Worm (Caenorhabditis elegans) whole organism, L3 larva: ENCODE results near the gene R107.2.

Experiments used
- R02D3.7 ChIP-seq: fragments of 150-350 bp; optimal IDR thresholded peaks from 2 replicates; lab custom pipeline; 2014; ENCODE audit warnings: missing biosample characterization, missing genetic modification characterization
- aly-2 ChIP-seq: fragments of 150-350 bp; optimal IDR thresholded peaks from 2 replicates; lab custom pipeline; 2014; ENCODE audit warnings: missing biosample characterization, missing genetic modification characterization
- ceh-16 ChIP-seq: sonication (generic microtip); optimal IDR thresholded peaks from 2 replicates; lab custom pipeline; 2017; ENCODE audit warnings: missing biosample characterization, missing genetic modification characterization
- ceh-28 ChIP-seq: fragments of 150-350 bp; optimal IDR thresholded peaks from 2 replicates; lab custom pipeline; 2014; ENCODE audit warnings: missing biosample characterization, missing genetic modification reagents, missing genetic modification characterization
- ceh-82 ChIP-seq: fragments of 150-350 bp; optimal IDR thresholded peaks from 2 replicates; lab custom pipeline; 2014; ENCODE audit warnings: missing biosample characterization, missing genetic modification characterization
- ceh-9 ChIP-seq: sonication (generic microtip); optimal IDR thresholded peaks from 2 replicates; lab custom pipeline; 2018; ENCODE audit warnings: missing biosample characterization, missing genetic modification characterization
- daf-12 ChIP-seq: fragments of 150-350 bp; optimal IDR thresholded peaks from 2 replicates; lab custom pipeline; 2014; ENCODE audit warnings: missing biosample characterization, missing genetic modification reagents, missing genetic modification characterization
- egl-5 ChIP-seq: fragments of 150-350 bp; optimal IDR thresholded peaks from 2 replicates; lab custom pipeline; 2017; ENCODE audit warnings: missing biosample characterization, missing genetic modification reagents, missing genetic modification characterization, inconsistent platforms
- elt-1 ChIP-seq: fragments of 150-350 bp; optimal IDR thresholded peaks from 2 replicates; lab custom pipeline; 2014; ENCODE audit warnings: missing biosample characterization, missing genetic modification characterization
- elt-2 ChIP-seq: sonication (generic microtip); optimal IDR thresholded peaks from 2 replicates; lab custom pipeline; 2016; ENCODE audit warnings: missing genetic modification reagents, mild to moderate bottlenecking, missing genetic modification characterization, missing compliant biosample characterization
- elt-3 ChIP-seq, 3 experiments: fragments of 150-350 bp in 1 of 3; sonication (generic microtip) in 2 of 3; optimal IDR thresholded peaks; 2 replicates in 2 of 3; 4 replicates in 1 of 3; lab custom pipeline; 2014 to 2017; ENCODE audit warnings: missing biosample characterization in 3 of 3, missing genetic modification characterization in 3 of 3
- fkh-2 ChIP-seq: fragments of 150-350 bp; optimal IDR thresholded peaks from 2 replicates; lab custom pipeline; 2014; ENCODE audit warnings: missing biosample characterization, missing genetic modification reagents, missing genetic modification characterization
- fos-1 ChIP-seq: fragments of 150-350 bp; optimal IDR thresholded peaks from 2 replicates; lab custom pipeline; 2014; ENCODE audit warnings: missing biosample characterization, missing genetic modification characterization
- hmg-11 ChIP-seq: sonication (generic microtip); optimal IDR thresholded peaks from 2 replicates; lab custom pipeline; 2016; ENCODE audit warnings: missing genetic modification characterization, missing compliant biosample characterization
- jun-1 ChIP-seq: fragments of 150-350 bp; optimal IDR thresholded peaks from 2 replicates; lab custom pipeline; 2014; ENCODE audit warnings: missing biosample characterization, missing genetic modification reagents, missing genetic modification characterization
- lin-15B ChIP-seq: fragments of 150-350 bp; optimal IDR thresholded peaks from 2 replicates; lab custom pipeline; 2014; ENCODE audit warnings: missing biosample characterization, missing genetic modification characterization
- lsy-12 ChIP-seq: sonication (generic microtip); optimal IDR thresholded peaks from 2 replicates; lab custom pipeline; 2016; ENCODE audit warnings: mild to moderate bottlenecking, missing genetic modification characterization, missing compliant biosample characterization
- mml-1 ChIP-seq: fragments of 150-350 bp; sonication (generic microtip); optimal IDR thresholded peaks from 3 replicates; lab custom pipeline; 2014; ENCODE audit warnings: missing biosample characterization, missing genetic modification characterization
- nfya-1 ChIP-seq: sonication (generic microtip); optimal IDR thresholded peaks from 2 replicates; lab custom pipeline; 2017; ENCODE audit warnings: missing genetic modification characterization, mild to moderate bottlenecking, missing compliant biosample characterization, antibody characterized with exemption, moderate library complexity; ENCODE audit not compliant: insufficient read depth
- nhr-11 ChIP-seq: fragments of 150-350 bp; optimal IDR thresholded peaks from 2 replicates; lab custom pipeline; 2014; ENCODE audit warnings: missing biosample characterization, missing genetic modification characterization
- nhr-23 ChIP-seq: fragments of 150-350 bp; optimal IDR thresholded peaks from 2 replicates; lab custom pipeline; 2014; ENCODE audit warnings: missing biosample characterization, missing genetic modification reagents, missing genetic modification characterization
- nhr-237 ChIP-seq: fragments of 150-350 bp; optimal IDR thresholded peaks from 2 replicates; lab custom pipeline; 2014; ENCODE audit warnings: missing biosample characterization, missing genetic modification characterization
- nhr-43 ChIP-seq: sonication (generic microtip); optimal IDR thresholded peaks from 2 replicates; lab custom pipeline; 2016; ENCODE audit warnings: mild to moderate bottlenecking, missing genetic modification characterization, missing compliant biosample characterization; ENCODE audit not compliant: poor library complexity, severe bottlenecking
- nhr-67 ChIP-seq: fragments of 150-350 bp; optimal IDR thresholded peaks from 2 replicates; lab custom pipeline; 2014; ENCODE audit warnings: missing biosample characterization, missing genetic modification characterization
- nhr-76 ChIP-seq: fragments of 150-350 bp; sonication (generic microtip); optimal IDR thresholded peaks from 5 replicates; lab custom pipeline; 2014; ENCODE audit warnings: missing biosample characterization, missing genetic modification characterization
- pha-4 ChIP-seq: fragments of 150-350 bp; optimal IDR thresholded peaks from 2 replicates; lab custom pipeline; 2014; ENCODE audit warnings: missing biosample characterization, missing genetic modification reagents, missing genetic modification characterization
- pqm-1 ChIP-seq: fragments of 150-350 bp; optimal IDR thresholded peaks from 2 replicates; lab custom pipeline; 2017; ENCODE audit warnings: missing biosample characterization, missing genetic modification characterization, inconsistent platforms
- sea-2 ChIP-seq: fragments of 150-350 bp; sonication (generic microtip); optimal IDR thresholded peaks from 4 replicates; lab custom pipeline; 2014; ENCODE audit warnings: missing biosample characterization, missing genetic modification reagents, missing genetic modification characterization
- zag-1 ChIP-seq: fragments of 150-350 bp; optimal IDR thresholded peaks from 2 replicates; lab custom pipeline; 2014; ENCODE audit warnings: missing biosample characterization, missing genetic modification characterization
- ztf-11 ChIP-seq: fragments of 150-350 bp; optimal IDR thresholded peaks from 2 replicates; lab custom pipeline; 2014; ENCODE audit warnings: missing biosample characterization, missing genetic modification characterization
- ztf-4 ChIP-seq: fragments of 150-350 bp; optimal IDR thresholded peaks from 2 replicates; lab custom pipeline; 2014; ENCODE audit warnings: missing biosample characterization, missing genetic modification characterization

The R107.2 gene

ce11 chrIII:8999508-8999907, 46.2 kb downstream of the R107.2 start, which contains the start of gene F59B2.3:
TSS of gene F59B2.3 (minus strand) at chrIII:8999766.
- no peak for TF ChIP-seq egl-5 (tag; lab: Kevin White, UChicago)
- TF ChIP-seq elt-2 (tag; lab: Kevin White, UChicago) = peak; percentile 5
- no peak for TF ChIP-seq ztf-11
- no peak for TF ChIP-seq sea-2 (GFP tag; lab: Kevin White, UChicago)
- no peak for TF ChIP-seq daf-12 (tag; lab: Kevin White, UChicago)
- no peak for TF ChIP-seq mml-1 (tag; lab: Kevin White, UChicago)
- TF ChIP-seq jun-1 (tag; lab: Kevin White, UChicago) = no peak
- TF ChIP-seq, all 47 proteins: peak for 1

ce11 chrIII:8998884-8999283, 46.9 kb downstream of the R107.2 start:
- no peak for TF ChIP-seq ceh-28 (tag; lab: Kevin White, UChicago)
- TF ChIP-seq mml-1 (tag; lab: Kevin White, UChicago) = no peak
- TF ChIP-seq daf-12 (tag; lab: Kevin White, UChicago) = no peak
- TF ChIP-seq hmg-11 (tag; lab: Kevin White, UChicago) = peak; percentile 19
- no peak for TF ChIP-seq nhr-67
- TF ChIP-seq nhr-237 (tag; lab: Kevin White, UChicago) = no peak
- TF ChIP-seq, all 47 proteins: peak for 1

- TF ChIP-seq pqm-1 (tag; lab: Kevin White, UChicago) = peak; percentile 47
- peak; percentile 79 for TF ChIP-seq elt-2 (tag; lab: Kevin White, UChicago)
- TF ChIP-seq fos-1 (tag; lab: Kevin White, UChicago) = no peak
These were observed 47.9 kb downstream of the R107.2 start for ce11 chrIII:8997821-8998220.

- TF ChIP-seq zag-1 (tag; lab: Kevin White, UChicago) (no peak), ceh-9 (tag; lab: Kevin White, UChicago) (no peak), nhr-11 (tag; lab: Kevin White, UChicago) (no peak), nfya-1 (tag; lab: Kevin White, UChicago) (no peak), pha-4 (tag; lab: Kevin White, UChicago) (no peak), elt-3 (tag; optimal IDR thresholded peaks at IDR 0.05; lab: Kevin White, UChicago) (no peak), ceh-82 (tag; lab: Kevin White, UChicago) (no peak), elt-1 (tag; lab: Kevin White, UChicago) (no peak), ceh-16 (tag; lab: Kevin White, UChicago) (no peak), nhr-43 (no peak), nhr-23 (tag; lab: Kevin White, UChicago) (no peak), nhr-76 (tag; lab: Kevin White, UChicago) (no peak), fkh-2 (tag; lab: Kevin White, UChicago) (no peak), lin-15B (no peak), R02D3.7 (tag; lab: Kevin White, UChicago) (no peak), aly-2 (tag; lab: Kevin White, UChicago) (no peak), nhr-67 (no peak), lsy-12 (tag; lab: Kevin White, UChicago) (no peak), ztf-4 (no peak)
These were observed 49.1 kb downstream of the R107.2 start, which contains the start of gene skat-1 for ce11 chrIII:8996686-8997085. TSS of gene skat-1 (minus strand) at chrIII:8996786.
